Worm (Caenorhabditis elegans): ENCODE data around the gene C33C12.4.
"Not testable (repeated sequence)": the region's sequence is repeated elsewhere in the genome, so short reads cannot be mapped to it uniquely, and the experiment has no call there.

Gene C33C12.4

DNA sequence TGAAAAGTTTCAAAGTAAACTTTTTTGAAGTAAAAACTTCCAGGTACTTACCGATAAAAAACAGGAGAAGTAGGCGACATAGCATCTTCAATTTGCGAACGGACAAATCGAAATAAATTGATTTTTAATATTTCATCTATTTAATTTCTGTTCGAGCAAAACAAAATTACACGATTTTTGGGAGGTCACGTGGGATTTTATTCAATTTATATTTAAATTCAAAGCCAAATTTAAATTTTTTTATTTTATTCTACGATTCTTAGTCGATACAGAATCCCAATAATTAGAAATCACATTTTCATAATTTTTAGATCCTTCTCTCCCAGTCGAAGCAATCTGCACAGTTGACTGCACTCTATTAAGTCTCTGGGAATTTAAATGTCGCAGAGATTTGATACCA is 3.8 kb upstream of the C33C12.4 start, which contains the start of gene C33C12.12:
Gene C33C12.12 (minus strand): TSS at position 101 of the 400 bp plus-strand sequence.
- no peak for TF ChIP-seq hlh-6 (tag; optimal IDR thresholded peaks at IDR 0.05)
- TF ChIP-seq tbx-7 (tag; optimal IDR thresholded peaks at IDR 0.05) = no peak
- TF ChIP-seq ceh-48 (tag; optimal IDR thresholded peaks at IDR 0.05) = no peak
- TF ChIP-seq ahr-1 (tag; optimal IDR thresholded peaks at IDR 0.05) = no peak
- TF ChIP-seq T23F11.4 (GFP tag; optimal IDR thresholded peaks at IDR 0.05) = no peak
- no peak for TF ChIP-seq C38D4.7 (GFP tag; optimal IDR thresholded peaks at IDR 0.05)
- no peak for TF ChIP-seq ztf-16 (tag; optimal IDR thresholded peaks at IDR 0.05)
- no peak for TF ChIP-seq nfya-1 (tag; optimal IDR thresholded peaks at IDR 0.05)
- TF ChIP-seq gmeb-2 (tag; optimal IDR thresholded peaks at IDR 0.05) = no peak
- TF ChIP-seq pag-3 (tag; optimal IDR thresholded peaks at IDR 0.05; ENCODE audit: borderline replicate concordance) = no peak
- TF ChIP-seq odd-2 (tag; optimal IDR thresholded peaks at IDR 0.05) = no peak
- TF ChIP-seq fkh-6 (tag; optimal IDR thresholded peaks at IDR 0.05) = no peak
- no peak for TF ChIP-seq tbx-2 (tag; optimal IDR thresholded peaks at IDR 0.05)
- no peak for TF ChIP-seq ceh-22 (tag; optimal IDR thresholded peaks at IDR 0.05)
- no peak for TF ChIP-seq sox-4 (tag; optimal IDR thresholded peaks at IDR 0.05)
- TF ChIP-seq elt-2 (tag; optimal IDR thresholded peaks at IDR 0.05) = no peak
- no peak for TF ChIP-seq dmd-4 (tag; optimal IDR thresholded peaks at IDR 0.05; ENCODE audit: borderline replicate concordance)
- no peak for TF ChIP-seq zip-5 (tag; optimal IDR thresholded peaks at IDR 0.05)
- no peak for TF ChIP-seq pat-9 (tag; optimal IDR thresholded peaks at IDR 0.05)

DNA sequence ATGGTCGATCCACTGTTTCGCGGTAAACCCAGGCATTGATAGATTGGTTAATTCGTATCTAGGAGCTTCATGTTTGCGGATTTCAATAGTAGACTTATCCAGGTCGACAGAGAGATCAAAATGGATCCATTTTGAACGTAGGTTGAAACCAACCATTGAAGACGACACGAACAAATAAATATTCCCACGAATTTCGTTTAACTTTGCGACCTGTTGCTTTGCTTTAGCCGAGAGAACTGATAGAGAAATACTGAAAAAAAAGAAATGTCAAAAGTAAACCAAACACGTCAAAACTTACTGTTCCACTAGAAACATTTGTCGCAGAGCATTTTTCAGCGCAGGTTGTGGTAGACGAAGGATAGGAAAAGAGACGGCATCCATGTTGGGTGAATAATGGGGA is 2.1 kb upstream of the C33C12.4 start, which contains the start of gene fbxb-38:
Gene fbxb-38 (minus strand): TSS at position 390 of the 400 bp plus-strand sequence.
- no peak for TF ChIP-seq unc-55 (GFP tag; optimal IDR thresholded peaks at IDR 0.05)
- no peak for TF ChIP-seq T23F11.4 (GFP tag; optimal IDR thresholded peaks at IDR 0.05)
- no peak for TF ChIP-seq eyg-1 (tag; optimal IDR thresholded peaks at IDR 0.05)
- TF ChIP-seq mec-3 (tag; optimal IDR thresholded peaks at IDR 0.05; ENCODE audit: borderline replicate concordance) = no peak
- no peak for TF ChIP-seq pat-9 (tag; optimal IDR thresholded peaks at IDR 0.05)
- TF ChIP-seq pag-3 (tag; optimal IDR thresholded peaks at IDR 0.05; ENCODE audit: borderline replicate concordance) = no peak
- no peak for TF ChIP-seq elt-4 (tag; optimal IDR thresholded peaks at IDR 0.05)
- no peak for TF ChIP-seq unc-86 (tag; optimal IDR thresholded peaks at IDR 0.05)
- no peak for TF ChIP-seq Y22D7AL.16 (tag; optimal IDR thresholded peaks at IDR 0.05)
- TF ChIP-seq tbx-7 (tag; optimal IDR thresholded peaks at IDR 0.05) = no peak
- TF ChIP-seq unc-3 (GFP tag; conservative IDR thresholded peaks at IDR 0.05) = no peak
- TF ChIP-seq unc-3 (tag; optimal IDR thresholded peaks at IDR 0.05) = no peak
- TF ChIP-seq C08G9.2 (tag; optimal IDR thresholded peaks at IDR 0.05) = no peak
- no peak for TF ChIP-seq odd-2 (tag; optimal IDR thresholded peaks at IDR 0.05)
- TF ChIP-seq fax-1 (tag; optimal IDR thresholded peaks at IDR 0.05) = no peak
- TF ChIP-seq hlh-8 (tag; optimal IDR thresholded peaks at IDR 0.05) = no peak

DNA sequence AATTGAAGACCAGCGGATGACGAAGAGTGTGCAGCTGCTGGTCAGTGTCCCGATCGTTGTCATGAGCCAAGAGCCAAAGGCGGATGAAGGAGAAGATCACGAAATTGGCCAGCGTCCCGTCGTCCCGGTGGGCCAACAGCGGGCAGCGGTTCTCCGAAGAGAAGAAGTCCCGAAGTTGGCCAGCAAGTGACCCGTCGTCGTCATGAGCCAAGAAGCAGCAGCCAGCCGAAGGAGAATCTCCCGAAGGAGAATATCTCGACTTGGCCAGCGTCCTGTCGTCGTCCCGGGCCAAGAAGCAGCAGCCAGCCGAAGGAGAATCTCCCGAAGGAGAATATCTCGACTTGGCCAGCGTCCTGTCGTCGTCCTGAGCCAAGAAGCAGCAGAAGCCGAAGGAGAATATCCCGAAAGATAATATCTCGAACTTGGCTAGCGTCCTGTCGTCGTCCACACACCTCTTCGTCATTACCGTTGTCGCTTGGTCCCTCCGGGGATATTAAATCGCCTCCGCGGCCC is 2.9 kb downstream of the C33C12.4 start, which contains the start of gene C33C12.11:
Gene C33C12.11 (minus strand): TSS at position 463 of the 513 bp plus-strand sequence.
- TF ChIP-seq Y22D7AL.16 (tag; optimal IDR thresholded peaks at IDR 0.05); gmeb-2 (tag; optimal IDR thresholded peaks at IDR 0.05); hlh-13 (GFP tag; optimal IDR thresholded peaks at IDR 0.05): not testable (repeated sequence)

DNA sequence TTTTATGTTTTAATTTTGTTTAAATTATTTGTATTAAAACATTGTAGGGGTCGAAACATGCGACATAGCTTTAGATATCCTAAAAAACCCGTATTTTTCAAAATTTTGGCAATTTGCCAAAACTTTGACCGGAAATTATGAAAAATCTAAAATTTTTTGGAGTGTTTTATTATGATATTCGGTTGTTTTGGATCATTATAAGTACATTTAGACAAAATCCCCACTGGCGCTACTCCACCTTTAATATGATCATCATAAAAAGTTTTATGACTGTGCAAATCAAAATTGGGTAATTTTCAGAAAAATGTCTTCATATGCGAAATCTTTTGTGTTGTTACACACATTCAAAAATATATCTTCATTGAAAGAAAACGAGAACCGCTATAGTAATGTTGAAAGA is 12.6 kb downstream of the C33C12.4 start, which contains the start of gene math-18:
Gene math-18 (plus strand): TSS at position 301 of the 400 bp plus-strand sequence.
- TF ChIP-seq F13H6.1, ceh-31, ahr-1 (tag; optimal IDR thresholded peaks at IDR 0.05): not testable (repeated sequence)

DNA sequence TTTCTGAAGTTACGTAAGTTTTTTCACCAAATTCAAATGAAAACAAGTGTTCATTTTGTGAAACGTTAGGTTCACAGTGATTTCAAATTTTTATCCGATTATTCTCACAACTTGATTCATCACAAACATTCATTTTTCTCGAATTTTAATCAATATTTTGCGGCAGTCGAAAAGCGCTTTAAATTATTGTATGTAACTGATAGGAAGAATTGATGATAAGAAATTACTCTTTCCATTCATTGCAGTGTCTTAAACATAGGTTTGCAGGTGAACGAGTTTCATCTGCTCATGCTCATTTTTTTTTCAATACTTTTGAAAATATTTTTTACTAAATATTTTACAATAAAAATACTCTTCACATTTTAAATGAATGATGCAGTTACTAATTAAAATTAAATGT is 13.8 kb downstream of the C33C12.4 start:
- TF ChIP-seq pqm-1 (tag; optimal IDR thresholded peaks at IDR 0.05) (no peak), elt-2 (tag; optimal IDR thresholded peaks at IDR 0.05) (no peak), ttx-3 (tag; optimal IDR thresholded peaks at IDR 0.05) (no peak), syd-9 (tag; optimal IDR thresholded peaks at IDR 0.05) (no peak), pag-3 (tag; optimal IDR thresholded peaks at IDR 0.05; ENCODE audit: borderline replicate concordance) (no peak), fax-1 (tag; optimal IDR thresholded peaks at IDR 0.05) (no peak), ets-4 (tag; optimal IDR thresholded peaks at IDR 0.05) (no peak), ceh-6 (GFP tag; optimal IDR thresholded peaks at IDR 0.05) (no peak)

Data from whole organism, late embryonic.